Worm (Caenorhabditis elegans) whole organism, mixed stage, embryonic: Measurements from ENCODE around the gene C03A3.9.

Experiments
- blmp-1 ChIP-seq: fragments of 150-350 bp; optimal IDR thresholded peaks from 2 replicates; lab custom pipeline; 2014; ENCODE audit warnings: missing biosample characterization, missing genetic modification characterization
- lsy-2 ChIP-seq: fragments of 150-350 bp; optimal IDR thresholded peaks from 2 replicates; lab custom pipeline; 2014; ENCODE audit warnings: missing biosample characterization, missing genetic modification characterization
- mep-1 ChIP-seq: fragments of 150-350 bp; optimal IDR thresholded peaks from 2 replicates; lab custom pipeline; 2017; ENCODE audit warnings: missing biosample characterization, missing genetic modification reagents, missing genetic modification characterization, inconsistent platforms
- nhr-12 ChIP-seq: fragments of 150-350 bp; optimal IDR thresholded peaks from 2 replicates; lab custom pipeline; 2014; ENCODE audit warnings: missing biosample characterization, missing genetic modification characterization
- nhr-237 ChIP-seq: fragments of 150-350 bp; optimal IDR thresholded peaks from 2 replicates; lab custom pipeline; 2014; ENCODE audit warnings: missing biosample characterization, missing genetic modification characterization
- nhr-76 ChIP-seq: sonication (generic microtip); optimal IDR thresholded peaks from 2 replicates; lab custom pipeline; 2017; ENCODE audit warnings: missing biosample characterization, missing genetic modification characterization
- pha-4 ChIP-seq: fragments of 150-350 bp; optimal IDR thresholded peaks from 2 replicates; lab custom pipeline; 2018; ENCODE audit warnings: missing biosample characterization, missing genetic modification reagents, missing genetic modification characterization
- snpc-4 ChIP-seq: fragments of 150-350 bp; optimal IDR thresholded peaks from 2 replicates; lab custom pipeline; 2014; ENCODE audit warnings: missing biosample characterization, missing genetic modification characterization
- tbx-8 ChIP-seq: fragments of 200-800 bp; sonication (Bioruptor generic); optimal IDR thresholded peaks from 2 replicates; lab custom pipeline; 2018; ENCODE audit warnings: mild to moderate bottlenecking, missing genetic modification characterization, moderate library complexity, missing compliant biosample characterization
- unc-120 ChIP-seq: sonication (generic microtip); optimal IDR thresholded peaks from 2 replicates; lab custom pipeline; 2017; ENCODE audit warnings: missing genetic modification characterization, missing compliant biosample characterization; ENCODE audit not compliant: poor library complexity, severe bottlenecking
- unc-39 ChIP-seq: fragments of 150-350 bp; optimal IDR thresholded peaks from 2 replicates; lab custom pipeline; 2014; ENCODE audit warnings: missing biosample characterization, missing genetic modification characterization
- unc-62 ChIP-seq: fragments of 150-350 bp; optimal IDR thresholded peaks from 2 replicates; lab custom pipeline; 2014; ENCODE audit warnings: missing biosample characterization, missing genetic modification reagents, missing genetic modification characterization

- TF ChIP-seq unc-39 (tag; lab: Kevin White, UChicago) (peak; percentile 15), unc-62 (GFP tag; lab: Kevin White, UChicago) (peak; percentile 13), mep-1 (peak; percentile 35), snpc-4 (tag; lab: Kevin White, UChicago) (no peak), pha-4 (tag; lab: Kevin White, UChicago) (peak; percentile 52), nhr-12 (tag; lab: Kevin White, UChicago) (no peak), unc-120 (tag; lab: Kevin White, UChicago) (peak; percentile 15), tbx-8 (GFP tag; lab: Kevin White, UChicago) (no peak), nhr-76 (tag; lab: Kevin White, UChicago) (no peak), blmp-1 (no peak), lsy-2 (tag; lab: Kevin White, UChicago) (peak; percentile 48), nhr-237 (no peak)
Observed at ce11 chrX:11299642-11300307, 33.0 kb downstream of the C03A3.9 start, which contains the start of the genes snrp-40.1 and F08G12.3.
